Fruit fly (Drosophila melanogaster): ENCODE results near the gene CG14879.

Gene CG14879

dm6 chr3R:16338342-16338741 is 10.7 kb downstream of the CG14879 start:
- no peak for TF ChIP-seq Sin3A (optimal IDR thresholded peaks at IDR 0.05)
- TF ChIP-seq insv (optimal IDR thresholded peaks at IDR 0.05): no peak
- TF ChIP-seq Myc (optimal IDR thresholded peaks at IDR 0.05): no peak
- TF ChIP-seq h (optimal IDR thresholded peaks at IDR 0.05): no peak
- TF ChIP-seq psq (optimal IDR thresholded peaks at IDR 0.05): no peak
- TF ChIP-seq ttk (optimal IDR thresholded peaks at IDR 0.05): no peak

- TF ChIP-seq h (optimal IDR thresholded peaks at IDR 0.05) (no peak), Sin3A (optimal IDR thresholded peaks at IDR 0.05) (no peak), psq (optimal IDR thresholded peaks at IDR 0.05) (no peak), ttk (optimal IDR thresholded peaks at IDR 0.05) (no peak), insv (optimal IDR thresholded peaks at IDR 0.05) (no peak), Myc (optimal IDR thresholded peaks at IDR 0.05) (no peak)
Measured at dm6 chr3R:16337863-16338262, 11.2 kb downstream of the CG14879 start.

dm6 chr3R:16337053-16337385 is 12.0 kb downstream of the CG14879 start:
- no peak for TF ChIP-seq Myc (optimal IDR thresholded peaks at IDR 0.05)
- no peak for TF ChIP-seq insv (optimal IDR thresholded peaks at IDR 0.05)

dm6 chr3R:16336327-16337052 is 12.5 kb downstream of the CG14879 start:
- TF ChIP-seq h (optimal IDR thresholded peaks at IDR 0.05): no peak
- no peak for TF ChIP-seq ttk (optimal IDR thresholded peaks at IDR 0.05)
- TF ChIP-seq Myc (optimal IDR thresholded peaks at IDR 0.05): no peak
- no peak for TF ChIP-seq insv (optimal IDR thresholded peaks at IDR 0.05)
- no peak for TF ChIP-seq psq (optimal IDR thresholded peaks at IDR 0.05)
- TF ChIP-seq Sin3A (optimal IDR thresholded peaks at IDR 0.05): no peak

- TF ChIP-seq Myc (optimal IDR thresholded peaks at IDR 0.05) (no peak), psq (optimal IDR thresholded peaks at IDR 0.05) (no peak), Sin3A (optimal IDR thresholded peaks at IDR 0.05) (no peak), h (optimal IDR thresholded peaks at IDR 0.05) (no peak), ttk (optimal IDR thresholded peaks at IDR 0.05) (no peak), insv (optimal IDR thresholded peaks at IDR 0.05) (no peak)
Measured at dm6 chr3R:16335438-16336073, 13.5 kb downstream of the CG14879 start.

- no peak for TF ChIP-seq ttk (optimal IDR thresholded peaks at IDR 0.05)
- TF ChIP-seq h (optimal IDR thresholded peaks at IDR 0.05): no peak
- no peak for TF ChIP-seq insv (optimal IDR thresholded peaks at IDR 0.05)
- TF ChIP-seq Myc (optimal IDR thresholded peaks at IDR 0.05): no peak
Measured at dm6 chr3R:16334797-16335196, 14.2 kb downstream of the CG14879 start.

dm6 chr3R:16334329-16334728 is 14.7 kb downstream of the CG14879 start:
- TF ChIP-seq ttk (optimal IDR thresholded peaks at IDR 0.05) (no peak), psq (optimal IDR thresholded peaks at IDR 0.05) (no peak), Myc (optimal IDR thresholded peaks at IDR 0.05) (no peak), Sin3A (optimal IDR thresholded peaks at IDR 0.05) (no peak)

- TF ChIP-seq insv (optimal IDR thresholded peaks at IDR 0.05): no peak
- no peak for TF ChIP-seq Sin3A (optimal IDR thresholded peaks at IDR 0.05)
Measured at dm6 chr3R:16331809-16332343, 17.1 kb downstream of the CG14879 start.

dm6 chr3R:16329797-16330196 is 19.2 kb downstream of the CG14879 start:
- no peak for TF ChIP-seq Sin3A (optimal IDR thresholded peaks at IDR 0.05)
- no peak for TF ChIP-seq ttk (optimal IDR thresholded peaks at IDR 0.05)
- TF ChIP-seq Myc (optimal IDR thresholded peaks at IDR 0.05): no peak
- no peak for TF ChIP-seq h (optimal IDR thresholded peaks at IDR 0.05)
- no peak for TF ChIP-seq insv (optimal IDR thresholded peaks at IDR 0.05)
- no peak for TF ChIP-seq psq (optimal IDR thresholded peaks at IDR 0.05)

- TF ChIP-seq insv (optimal IDR thresholded peaks at IDR 0.05) (no peak), Sin3A (optimal IDR thresholded peaks at IDR 0.05) (no peak), Myc (optimal IDR thresholded peaks at IDR 0.05) (no peak), psq (optimal IDR thresholded peaks at IDR 0.05) (no peak), ttk (optimal IDR thresholded peaks at IDR 0.05) (no peak), h (optimal IDR thresholded peaks at IDR 0.05) (no peak)
Measured at dm6 chr3R:16327549-16327948, 21.5 kb downstream of the CG14879 start, which contains the start of gene CG17930. Gene CG17930, plus strand, starts transcription at chr3R:16327849.

- no peak for TF ChIP-seq Sin3A (optimal IDR thresholded peaks at IDR 0.05)
- no peak for TF ChIP-seq ttk (optimal IDR thresholded peaks at IDR 0.05)
- TF ChIP-seq Myc (optimal IDR thresholded peaks at IDR 0.05): no peak
- TF ChIP-seq h (optimal IDR thresholded peaks at IDR 0.05): no peak
- TF ChIP-seq psq (optimal IDR thresholded peaks at IDR 0.05): no peak
Measured at dm6 chr3R:16325192-16325591, 23.8 kb downstream of the CG14879 start, which contains the start of gene CG17929. Gene CG17929, plus strand, starts transcription at chr3R:16325492.

- TF ChIP-seq Myc (optimal IDR thresholded peaks at IDR 0.05) (no peak), Sin3A (optimal IDR thresholded peaks at IDR 0.05) (no peak), ttk (optimal IDR thresholded peaks at IDR 0.05) (no peak)
Measured at dm6 chr3R:16323093-16323492, 25.9 kb downstream of the CG14879 start, which contains the start of gene CG6901. Gene CG6901, plus strand, starts transcription at chr3R:16323415.

dm6 chr3R:16321538-16321937 is 27.5 kb downstream of the CG14879 start, which contains the start of gene CG44044:
Gene CG44044, plus strand, starts transcription at chr3R:16321838.
- TF ChIP-seq psq (optimal IDR thresholded peaks at IDR 0.05): no peak
- no peak for TF ChIP-seq h (optimal IDR thresholded peaks at IDR 0.05)
- no peak for TF ChIP-seq ttk (optimal IDR thresholded peaks at IDR 0.05)
- TF ChIP-seq Sin3A (optimal IDR thresholded peaks at IDR 0.05): no peak
- TF ChIP-seq Myc (optimal IDR thresholded peaks at IDR 0.05): no peak
- no peak for TF ChIP-seq insv (optimal IDR thresholded peaks at IDR 0.05)

All from Kc167 (cell line).